Fruit fly (Drosophila melanogaster): ENCODE measurements around the gene Gmd.

DNA sequence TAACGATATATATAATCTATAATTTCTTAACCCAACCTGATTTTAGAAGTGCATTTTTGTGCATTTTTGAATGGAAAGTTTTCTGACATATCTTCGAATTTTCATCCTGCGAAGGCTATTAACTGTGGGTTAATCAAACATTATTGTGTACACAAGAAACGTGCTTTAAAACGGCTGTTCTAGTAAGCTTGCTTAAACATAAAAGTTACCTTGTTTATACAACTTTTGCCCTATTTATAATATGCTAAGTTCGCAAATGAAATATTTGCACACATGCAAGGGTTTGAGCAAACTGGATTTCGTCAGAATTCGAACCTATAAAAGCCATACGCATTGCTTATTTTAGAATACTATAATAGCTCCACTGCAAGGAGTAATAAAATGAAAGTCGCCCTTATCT is 39.8 kb downstream of the Gmd start, which contains the start of gene Sgs1:
- TF ChIP-seq Pif1A (GFP tag; optimal IDR thresholded peaks at IDR 0.05) (no peak), CG10348 (GFP tag; IDR thresholded peaks at IDR 0.05) (no peak), CG4496 (GFP tag; IDR thresholded peaks at IDR 0.05) (no peak), Snoo (tag; optimal IDR thresholded peaks at IDR 0.05) (no peak), CG9948 (tag; optimal IDR thresholded peaks at IDR 0.05) (no peak), CG12605 (GFP tag; IDR thresholded peaks at IDR 0.05) (no peak), rn (GFP tag; IDR thresholded peaks at IDR 0.05) (no peak), fd96Ca (GFP tag; IDR thresholded peaks at IDR 0.05) (no peak), Pif1B (GFP tag; optimal IDR thresholded peaks at IDR 0.05) (no peak), CG8159 (tag; optimal IDR thresholded peaks at IDR 0.05) (no peak), CG34367 (tag; optimal IDR thresholded peaks at IDR 0.05) (no peak), CG15710 (tag; optimal IDR thresholded peaks at IDR 0.05) (no peak)
